Worm (Caenorhabditis elegans): ENCODE results near the gene eif-2Bepsilon.

ce11 chrII:8623396-8623795 lies 38.3 kb upstream of the eif-2Bepsilon start, which contains the start of gene T22C8.4:
- TF ChIP-seq chd-7 (tag; optimal IDR thresholded peaks at IDR 0.05) (no peak), mes-4 (tag; optimal IDR thresholded peaks at IDR 0.05) (no peak), hsf-1 (GFP tag; IDR thresholded peaks at IDR 0.05) (no peak), ztf-18 (tag; optimal IDR thresholded peaks at IDR 0.05) (no peak), ets-4 (GFP tag; optimal IDR thresholded peaks at IDR 0.05) (no peak)

Measured in whole organism, young adult.